Fruit fly (Drosophila melanogaster) whole organism, embryonic: ENCODE data around the gene CG32625.

Experiments
- CG11085 ChIP-seq: fragments of 200-800 bp; sonication (Bioruptor generic); IDR thresholded peaks from 2 replicates; pipeline ENCODE4 v1.3.6; 2022; ENCODE audit warnings: missing biosample characterization, missing genetic modification characterization
- CG12236 ChIP-seq: fragments of 200-800 bp; sonication (Bioruptor generic); optimal IDR thresholded peaks from 2 replicates; lab custom pipeline; 2016; ENCODE audit warnings: missing biosample characterization, missing genetic modification characterization
- CG13775 ChIP-seq: fragments of 200-800 bp; sonication (Bioruptor generic); optimal IDR thresholded peaks from 3 replicates; lab custom pipeline; 2017; ENCODE audit warnings: missing biosample characterization, mild to moderate bottlenecking, missing genetic modification characterization
- CG1529 ChIP-seq: fragments of 200-800 bp; sonication (Bioruptor generic); optimal IDR thresholded peaks from 3 replicates; lab custom pipeline; 2018; ENCODE audit warnings: missing biosample characterization, missing genetic modification characterization
- CG1602 ChIP-seq: fragments of 200-800 bp; sonication (Bioruptor generic); optimal IDR thresholded peaks from 3 replicates; lab custom pipeline; 2016; ENCODE audit warnings: missing biosample characterization, missing genetic modification characterization
- CG16813 ChIP-seq: fragments of 200-800 bp; sonication (Bioruptor generic); IDR thresholded peaks from 3 replicates; pipeline ENCODE4 v1.3.6; 2022; ENCODE audit warnings: missing biosample characterization, missing genetic modification characterization; ENCODE audit not compliant: partially characterized antibody
- CG18011 ChIP-seq: fragments of 200-800 bp; sonication (Bioruptor generic); optimal IDR thresholded peaks from 2 replicates; lab custom pipeline; 2017; ENCODE audit warnings: missing biosample characterization, missing genetic modification characterization, mild to moderate bottlenecking, moderate library complexity, missing genotype
- CG1832 ChIP-seq: fragments of 200-800 bp; sonication (Bioruptor generic); optimal IDR thresholded peaks from 2 replicates; lab custom pipeline; 2017; ENCODE audit warnings: missing biosample characterization, mild to moderate bottlenecking, missing genetic modification characterization, inconsistent platforms
- CG18764 ChIP-seq: fragments of 200-800 bp; sonication (Bioruptor generic); optimal IDR thresholded peaks from 3 replicates; lab custom pipeline; 2016; ENCODE audit warnings: missing biosample characterization, missing genetic modification characterization
- CG2120 ChIP-seq: fragments of 200-800 bp; sonication (Bioruptor generic); optimal IDR thresholded peaks from 3 replicates; lab custom pipeline; 2016; ENCODE audit warnings: missing biosample characterization, missing genetic modification characterization
- CG2875 ChIP-seq: fragments of 200-800 bp; sonication (Bioruptor generic); optimal IDR thresholded peaks from 2 replicates; lab custom pipeline; 2017; ENCODE audit warnings: missing biosample characterization, mild to moderate bottlenecking, missing genetic modification characterization, missing genetic modification reagents
- CG2889 ChIP-seq: fragments of 200-800 bp; sonication (Bioruptor generic); IDR thresholded peaks from 3 replicates; pipeline ENCODE4 v1.3.6; 2022; ENCODE audit warnings: missing biosample characterization, missing genetic modification characterization
- CG31365 ChIP-seq: fragments of 200-800 bp; sonication (Bioruptor generic); optimal IDR thresholded peaks from 2 replicates; lab custom pipeline; 2018; ENCODE audit warnings: missing biosample characterization, mild to moderate bottlenecking, missing genetic modification characterization
- CG32767 ChIP-seq: fragments of 200-800 bp; sonication (Bioruptor generic); IDR thresholded peaks from 2 replicates; pipeline ENCODE4 v1.3.6; 2022; ENCODE audit warnings: missing biosample characterization, missing genetic modification characterization
- CG4282 ChIP-seq: fragments of 200-800 bp; sonication (Bioruptor generic); optimal IDR thresholded peaks from 2 replicates; lab custom pipeline; 2016; ENCODE audit warnings: missing biosample characterization, missing genetic modification characterization
- CG4328 ChIP-seq: fragments of 200-800 bp; sonication (Bioruptor generic); optimal IDR thresholded peaks from 3 replicates; lab custom pipeline; 2017; ENCODE audit warnings: missing biosample characterization, missing genetic modification reagents, missing genetic modification characterization
- CG43689 ChIP-seq: fragments of 200-800 bp; sonication (Bioruptor generic); IDR thresholded peaks from 2 replicates; pipeline ENCODE4 v1.3.6; 2022; ENCODE audit warnings: missing biosample characterization, missing genetic modification characterization
- CG4424 ChIP-seq: fragments of 200-800 bp; sonication (Bioruptor generic); optimal IDR thresholded peaks from 3 replicates; lab custom pipeline; 2016; ENCODE audit warnings: missing biosample characterization, missing genetic modification characterization
- CG6683 ChIP-seq: fragments of 200-800 bp; sonication (Bioruptor generic); optimal IDR thresholded peaks from 2 replicates; lab custom pipeline; 2017; ENCODE audit warnings: missing biosample characterization, mild to moderate bottlenecking, missing genetic modification characterization, missing genetic modification reagents
- CG7271 ChIP-seq: fragments of 200-800 bp; sonication (Bioruptor generic); optimal IDR thresholded peaks from 2 replicates; lab custom pipeline; 2018; ENCODE audit warnings: missing biosample characterization, mild to moderate bottlenecking, missing genetic modification characterization, moderate library complexity
- CG7745 ChIP-seq: fragments of 200-800 bp; sonication (Bioruptor generic); optimal IDR thresholded peaks from 2 replicates; lab custom pipeline; 2018; ENCODE audit warnings: missing biosample characterization, mild to moderate bottlenecking, missing genetic modification characterization, moderate library complexity
- CG7963 ChIP-seq: fragments of 200-800 bp; sonication (Bioruptor generic); IDR thresholded peaks from 3 replicates; pipeline ENCODE4 v1.3.6; 2022; ENCODE audit warnings: missing biosample characterization, missing genetic modification characterization; ENCODE audit not compliant: partially characterized antibody
- CG8290 ChIP-seq, 3 experiments: fragments of 200-800 bp; sonication (Bioruptor generic); optimal IDR thresholded peaks; 2 replicates each; lab custom pipeline; 2016 to 2019; ENCODE audit warnings: missing biosample characterization in 3 of 3, missing genetic modification characterization in 3 of 3, mild to moderate bottlenecking in 2 of 3, moderate library complexity in 1 of 3
- Dfd ChIP-seq, 2 experiments: fragments of >200 bp; optimal IDR thresholded peaks; 2 replicates each; lab custom pipeline; 2017; ENCODE audit warnings: missing biosample characterization in 2 of 2, missing genetic modification characterization in 2 of 2
- Dref ChIP-seq: fragments of 200-800 bp; sonication (Bioruptor generic); IDR thresholded peaks from 2 replicates; pipeline ENCODE4 v1.3.6; 2022; ENCODE audit warnings: missing biosample characterization, missing genetic modification characterization
- Drgx ChIP-seq: fragments of 200-800 bp; sonication (Bioruptor generic); IDR thresholded peaks from 2 replicates; pipeline ENCODE4 v1.3.6; 2022; ENCODE audit warnings: missing biosample characterization, missing genetic modification characterization
- Ets97D ChIP-seq: fragments of 200-800 bp; sonication (Bioruptor generic); optimal IDR thresholded peaks from 3 replicates; lab custom pipeline; 2016; ENCODE audit warnings: missing biosample characterization, missing genetic modification characterization
- H2.0 ChIP-seq: fragments of 200-800 bp; sonication (Bioruptor generic); IDR thresholded peaks from 2 replicates; pipeline ENCODE4 v1.3.6; 2022; ENCODE audit warnings: missing biosample characterization, missing genetic modification characterization
- Lhr ChIP-seq: fragments of 200-800 bp; sonication (Bioruptor generic); optimal IDR thresholded peaks from 3 replicates; lab custom pipeline; 2017; ENCODE audit warnings: mild to moderate bottlenecking, missing biosample characterization, missing genetic modification reagents, missing genetic modification characterization
- MESR4 ChIP-seq: fragments of 200-800 bp; sonication (Bioruptor generic); optimal IDR thresholded peaks from 2 replicates; lab custom pipeline; 2018; ENCODE audit warnings: missing biosample characterization, mild to moderate bottlenecking, missing genetic modification characterization, moderate library complexity
- Scr ChIP-seq: fragments of 200-800 bp; sonication (Bioruptor generic); IDR thresholded peaks from 2 replicates; pipeline ENCODE4 v1.3.6; 2022; ENCODE audit warnings: missing biosample characterization, missing genetic modification characterization; ENCODE audit not compliant: partially characterized antibody
- bcd ChIP-seq: fragments of 200-800 bp; sonication (Bioruptor generic); optimal IDR thresholded peaks from 2 replicates; lab custom pipeline; 2017; ENCODE audit warnings: missing biosample characterization, mild to moderate bottlenecking, missing genetic modification characterization
- cg ChIP-seq: fragments of 200-800 bp; sonication (Bioruptor generic); optimal IDR thresholded peaks from 3 replicates; lab custom pipeline; 2019; ENCODE audit warnings: missing biosample characterization, mild to moderate bottlenecking, missing genetic modification characterization, moderate library complexity
- chinmo ChIP-seq: fragments of 200-800 bp; sonication (Bioruptor generic); IDR thresholded peaks from 4 replicates; pipeline ENCODE4 v1.3.6; 2022; ENCODE audit warnings: missing biosample characterization, missing genetic modification characterization; ENCODE audit not compliant: partially characterized antibody
- chm ChIP-seq: fragments of 200-800 bp; sonication (Bioruptor generic); IDR thresholded peaks from 2 replicates; pipeline ENCODE4 v1.3.6; 2022; ENCODE audit warnings: missing biosample characterization, missing genetic modification characterization
- disco-r ChIP-seq: fragments of 200-800 bp; sonication (Bioruptor generic); optimal IDR thresholded peaks from 2 replicates; lab custom pipeline; 2016; ENCODE audit warnings: missing biosample characterization, missing genetic modification characterization
- dmrt11E ChIP-seq: fragments of 200-800 bp; sonication (Bioruptor generic); optimal IDR thresholded peaks from 3 replicates; lab custom pipeline; 2018; ENCODE audit warnings: missing biosample characterization, mild to moderate bottlenecking, missing genetic modification characterization, moderate library complexity
- dmrt99B ChIP-seq: fragments of 200-800 bp; sonication (Bioruptor generic); optimal IDR thresholded peaks from 2 replicates; lab custom pipeline; 2018; ENCODE audit warnings: missing biosample characterization, mild to moderate bottlenecking, missing genetic modification characterization, moderate library complexity
- dpn ChIP-seq, 2 experiments: fragments of 200-800 bp; sonication (Bioruptor generic); optimal IDR thresholded peaks; 3 replicates each; lab custom pipeline; 2016; ENCODE audit warnings: missing biosample characterization in 2 of 2, missing genetic modification characterization in 2 of 2
- fd102C ChIP-seq: fragments of 200-800 bp; sonication (Bioruptor generic); optimal IDR thresholded peaks from 2 replicates; lab custom pipeline; 2018; ENCODE audit warnings: missing biosample characterization, mild to moderate bottlenecking, missing genetic modification characterization, moderate library complexity
- klu ChIP-seq: fragments of 200-800 bp; sonication (Bioruptor generic); IDR thresholded peaks from 2 replicates; pipeline ENCODE4 v1.3.6; 2022; ENCODE audit warnings: missing biosample characterization, missing genetic modification characterization
- oc ChIP-seq: fragments of 200-800 bp; sonication (Bioruptor generic); optimal IDR thresholded peaks from 2 replicates; lab custom pipeline; 2018; ENCODE audit warnings: missing biosample characterization, mild to moderate bottlenecking, missing genetic modification characterization, moderate library complexity
- p53 ChIP-seq: fragments of 200-800 bp; sonication (Bioruptor generic); optimal IDR thresholded peaks from 2 replicates; lab custom pipeline; 2016; ENCODE audit warnings: missing biosample characterization, missing genetic modification characterization
- ranshi ChIP-seq: fragments of 200-800 bp; sonication (Bioruptor generic); IDR thresholded peaks from 2 replicates; pipeline ENCODE4 v1.3.6; 2022; ENCODE audit warnings: missing biosample characterization, missing genetic modification characterization
- ssp ChIP-seq: fragments of 200-800 bp; sonication (Bioruptor generic); IDR thresholded peaks from 2 replicates; pipeline ENCODE4 v1.3.6; 2022; ENCODE audit warnings: missing biosample characterization, missing genetic modification characterization
- trh ChIP-seq: fragments of 200-800 bp; sonication (Bioruptor generic); optimal IDR thresholded peaks from 2 replicates; lab custom pipeline; 2016; ENCODE audit warnings: missing biosample characterization, missing genetic modification characterization
- twi ChIP-seq: fragments of 200-800 bp; optimal IDR thresholded peaks from 2 replicates; lab custom pipeline; 2019; ENCODE audit warnings: missing biosample characterization, mild to moderate bottlenecking, missing genetic modification characterization, moderate library complexity
- usp ChIP-seq: fragments of >200 bp; optimal IDR thresholded peaks from 2 replicates; lab custom pipeline; 2017; ENCODE audit warnings: missing biosample characterization, missing genetic modification characterization
- zf30C ChIP-seq: fragments of 200-800 bp; sonication (Bioruptor generic); optimal IDR thresholded peaks from 3 replicates; lab custom pipeline; 2018; ENCODE audit warnings: missing biosample characterization, mild to moderate bottlenecking, missing genetic modification characterization

CG32625 gene

dm6 chrX:13781739-13782502, 25.3 kb upstream of the CG32625 start, which contains the start of the genes CtsB and amrt (continued):
- TF ChIP-seq dmrt99B (tag; lab: Kevin White, UChicago) = no peak
- TF ChIP-seq CG12236 (GFP tag; lab: Kevin White, UChicago) = no peak
- no peak for TF ChIP-seq cg
- no peak for TF ChIP-seq zf30C (GFP tag; lab: Kevin White, UChicago)
- peak; percentile 55; the same call in 1 of the 3 replicates for TF ChIP-seq CG7963 (GFP tag; lab: Robert Waterston, UW)
- TF ChIP-seq CG7271 = no peak
- peak; percentile 34 for TF ChIP-seq p53
- no peak for TF ChIP-seq H2.0 (GFP tag; lab: Robert Waterston, UW)
- TF ChIP-seq MESR4 (GFP tag; lab: Kevin White, UChicago) = peak; percentile 30
- peak; percentile 57 for TF ChIP-seq CG8290 (GFP tag; optimal IDR thresholded peaks at IDR 0.05; lab: Kevin White, UChicago)
- TF ChIP-seq CG8290 (tag; optimal IDR thresholded peaks at IDR 0.05; lab: Kevin White, UChicago) = peak in 1 of 2 experiments; percentile 19
- TF ChIP-seq CG31365 (tag; lab: Kevin White, UChicago) = no peak
- no peak for TF ChIP-seq CG18011 (GFP tag; lab: Kevin White, UChicago)
- TF ChIP-seq klu (GFP tag; lab: Robert Waterston, UW) = no peak
- peak; percentile 51 to 68 for TF ChIP-seq dpn (GFP tag; optimal IDR thresholded peaks at IDR 0.05; lab: Kevin White, UChicago)
- peak; percentile 34 for TF ChIP-seq twi (tag; lab: Kevin White, UChicago)
- peak; percentile 91 for TF ChIP-seq CG16813 (GFP tag; lab: Robert Waterston, UW)
- TF ChIP-seq fd102C (GFP tag; lab: Kevin White, UChicago) = no peak
- no peak for TF ChIP-seq chm (GFP tag; lab: Robert Waterston, UW)
- no peak for TF ChIP-seq trh
- TF ChIP-seq CG32767 = no peak
- TF ChIP-seq usp (GFP tag; lab: Kevin White, UChicago) = no peak
- TF ChIP-seq CG4424 (GFP tag; lab: Kevin White, UChicago) = peak; percentile 53
- no peak for TF ChIP-seq disco-r (GFP tag; lab: Kevin White, UChicago)
- TF ChIP-seq CG2120 (GFP tag; lab: Kevin White, UChicago) = peak; percentile 68
- TF ChIP-seq CG43689 = no peak
- TF ChIP-seq oc (tag; lab: Kevin White, UChicago) = no peak
- TF ChIP-seq Dfd (GFP tag; optimal IDR thresholded peaks at IDR 0.05; lab: Kevin White, UChicago) = no peak
- TF ChIP-seq CG18764 = no peak
- peak; percentile 62 for TF ChIP-seq Drgx (GFP tag; lab: Robert Waterston, UW)
- no peak for TF ChIP-seq CG2875 (GFP tag; lab: Kevin White, UChicago)
- no peak for TF ChIP-seq CG4282 (GFP tag; lab: Kevin White, UChicago)
- no peak for TF ChIP-seq CG1529 (GFP tag; lab: Kevin White, UChicago)
- TF ChIP-seq CG4328 (GFP tag; lab: Kevin White, UChicago) = no peak
- TF ChIP-seq dmrt11E = peak; percentile 28
- no peak for TF ChIP-seq CG6683 (GFP tag; lab: Kevin White, UChicago)
- TF ChIP-seq bcd = peak; percentile 35
- no peak for TF ChIP-seq CG11085
- TF ChIP-seq Scr (GFP tag; lab: Robert Waterston, UW) = peak; percentile 89
- peak; percentile 53; the same call in 1 of the 2 replicates for TF ChIP-seq ssp (GFP tag; lab: Robert Waterston, UW)
- peak; percentile 42 for TF ChIP-seq Lhr
- TF ChIP-seq CG1602 (GFP tag; lab: Kevin White, UChicago) = peak; percentile 34
- TF ChIP-seq ranshi = no peak
- peak; percentile 72; the same call in 2 of the 4 replicates for TF ChIP-seq chinmo (GFP tag; lab: Robert Waterston, UW)
- peak; percentile 56 for TF ChIP-seq Ets97D (GFP tag; lab: Kevin White, UChicago)
- TF ChIP-seq Dref (GFP tag; lab: Robert Waterston, UW) = peak; percentile 55
- no peak for TF ChIP-seq CG2889 (GFP tag; lab: Robert Waterston, UW)
- TF ChIP-seq CG7745 (tag; lab: Kevin White, UChicago) = no peak
- TF ChIP-seq CG13775 (GFP tag; lab: Kevin White, UChicago) = peak; percentile 68
- TF ChIP-seq CG1832 (GFP tag; lab: Kevin White, UChicago) = no peak
